Worm (Caenorhabditis elegans) whole organism, L2 larva: Measurements from ENCODE around the gene srg-22.

Experiments used
- alr-1 ChIP-seq: fragments of 150-350 bp; optimal IDR thresholded peaks from 2 replicates; lab custom pipeline; 2014; ENCODE audit warnings: missing biosample characterization, missing genetic modification characterization
- ceh-82 ChIP-seq: fragments of 150-350 bp; optimal IDR thresholded peaks from 2 replicates; lab custom pipeline; 2014; ENCODE audit warnings: missing biosample characterization, missing genetic modification characterization
- egl-27 ChIP-seq: sonication (generic microtip); optimal IDR thresholded peaks from 3 replicates; lab custom pipeline; 2017; ENCODE audit warnings: missing biosample characterization, missing genetic modification reagents, missing genetic modification characterization
- lin-11 ChIP-seq: fragments of 150-350 bp; sonication (generic microtip); optimal IDR thresholded peaks from 2 replicates; lab custom pipeline; 2014; ENCODE audit warnings: missing biosample characterization, missing genetic modification characterization, inconsistent platforms, mixed read lengths
- lsy-2 ChIP-seq, 2 experiments: fragments of 150-350 bp in 1 of 2; sonication (generic microtip) in 1 of 2; optimal IDR thresholded peaks; 2 replicates each; lab custom pipeline; 2014 to 2017; ENCODE audit warnings: missing biosample characterization in 2 of 2, missing genetic modification characterization in 2 of 2
- nhr-10 ChIP-seq: sonication (generic microtip); optimal IDR thresholded peaks from 2 replicates; lab custom pipeline; 2017; ENCODE audit warnings: missing biosample characterization, missing genetic modification characterization
- nhr-25 ChIP-seq: fragments of 150-350 bp; sonication (generic microtip); optimal IDR thresholded peaks from 3 replicates; lab custom pipeline; 2014; ENCODE audit warnings: missing biosample characterization, missing genetic modification characterization

- peak; percentile 80 for TF ChIP-seq lin-11 (tag; lab: Kevin White, UChicago)
- TF ChIP-seq nhr-10 (tag; lab: Kevin White, UChicago), result peak; percentile 48
- TF ChIP-seq alr-1 (tag; lab: Kevin White, UChicago), result no peak
- TF ChIP-seq egl-27 (tag; lab: Kevin White, UChicago), result peak; percentile 80
- TF ChIP-seq lsy-2 (tag; optimal IDR thresholded peaks at IDR 0.05; lab: Kevin White, UChicago), result peak; percentile 100
- TF ChIP-seq ceh-82 (tag; lab: Kevin White, UChicago), result peak; percentile 59
- peak; percentile 90 for TF ChIP-seq nhr-25 (tag; lab: Kevin White, UChicago)
Measured at ce11 chrII:3076915-3077314, 16.3 kb downstream of the srg-22 start, which contains the start of gene Y25C1A.8.
